Worm (Caenorhabditis elegans): ENCODE data around the gene C39D10.5.

DNA sequence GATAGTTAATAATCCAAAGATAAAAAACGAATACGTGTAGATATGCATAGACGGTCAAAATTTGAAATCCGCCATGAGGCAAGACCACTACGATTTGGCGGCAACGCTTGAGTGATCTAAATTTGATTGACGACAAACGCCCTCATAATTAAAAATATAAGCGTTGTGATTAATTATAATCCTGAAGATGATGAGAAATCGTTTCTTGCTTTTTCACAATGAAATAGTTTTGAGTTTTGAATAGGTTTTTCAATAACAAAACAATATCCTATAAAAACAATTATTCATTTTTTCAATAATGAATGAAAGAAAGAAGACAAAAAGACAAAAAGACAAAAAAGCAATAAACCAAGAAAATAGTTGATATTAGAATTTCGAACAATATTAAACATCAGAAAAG lies 44.8 kb downstream of the C39D10.5 start, which contains the start of gene C54D2.6:
- TF ChIP-seq ztf-11 (tag; optimal IDR thresholded peaks at IDR 0.05) (no peak), unc-62 (GFP tag; optimal IDR thresholded peaks at IDR 0.05) (no peak), nhr-2 (tag; optimal IDR thresholded peaks at IDR 0.05) (no peak), mls-2 (tag; optimal IDR thresholded peaks at IDR 0.05) (no peak), blmp-1 (tag; optimal IDR thresholded peaks at IDR 0.05) (no peak), elt-3 (tag; optimal IDR thresholded peaks at IDR 0.05) (no peak), lsy-2 (tag; optimal IDR thresholded peaks at IDR 0.05) (no peak), nhr-28 (tag; optimal IDR thresholded peaks at IDR 0.05) (no peak), pha-4 (tag; optimal IDR thresholded peaks at IDR 0.05) (no peak), elt-1 (tag; optimal IDR thresholded peaks at IDR 0.05; ENCODE audit: borderline replicate concordance, insufficient read depth) (no peak), snpc-4 (tag; optimal IDR thresholded peaks at IDR 0.05) (no peak), nhr-12 (tag; optimal IDR thresholded peaks at IDR 0.05) (no peak), nhr-237 (tag; optimal IDR thresholded peaks at IDR 0.05) (no peak)

All from whole organism, mixed stage, embryonic.